Worm (Caenorhabditis elegans) whole organism, L4 larva: Measurements from ENCODE around the gene rpl-18.
A peak's percentile ranks its signal among the peaks of the same experiment; 100 is the strongest.

Experiments used
- aly-2 ChIP-seq: sonication (generic microtip); optimal IDR thresholded peaks from 2 replicates; lab custom pipeline; 2018; ENCODE audit warnings: missing biosample characterization, missing genetic modification characterization
- dpl-1 ChIP-seq: fragments of 150-350 bp; optimal IDR thresholded peaks from 2 replicates; lab custom pipeline; 2014; ENCODE audit warnings: missing biosample characterization, missing genetic modification reagents, missing genetic modification characterization
- dve-1 ChIP-seq: sonication (generic microtip); optimal IDR thresholded peaks from 2 replicates; lab custom pipeline; 2017; ENCODE audit warnings: antibody characterized with exemption, mild to moderate bottlenecking, missing genetic modification characterization, missing compliant biosample characterization; ENCODE audit not compliant: insufficient read depth
- fkh-10 ChIP-seq: fragments of 150-350 bp; optimal IDR thresholded peaks from 2 replicates; lab custom pipeline; 2014; ENCODE audit warnings: missing biosample characterization, missing genetic modification reagents, missing genetic modification characterization
- lin-29 ChIP-seq: fragments of 200-800 bp; sonication (Bioruptor generic); IDR thresholded peaks from 2 replicates; pipeline ENCODE4 v1.3.6; 2022; ENCODE audit warnings: missing genetic modification reagents, missing genetic modification characterization, missing compliant biosample characterization
- lin-39 ChIP-seq: fragments of 150-350 bp; optimal IDR thresholded peaks from 2 replicates; lab custom pipeline; 2014; ENCODE audit warnings: missing biosample characterization, missing genetic modification reagents, missing genetic modification characterization
- lir-3 ChIP-seq: sonication (generic microtip); optimal IDR thresholded peaks from 2 replicates; lab custom pipeline; 2016; ENCODE audit warnings: mild to moderate bottlenecking, missing genetic modification characterization, missing compliant biosample characterization
- lsy-2 ChIP-seq, 2 experiments: fragments of 150-350 bp in 1 of 2; sonication (generic microtip) in 1 of 2; optimal IDR thresholded peaks; 2 replicates each; lab custom pipeline; 2014 to 2017; ENCODE audit warnings: missing biosample characterization in 2 of 2, missing genetic modification characterization in 2 of 2
- mdl-1 ChIP-seq, 2 experiments: fragments of 150-350 bp in 1 of 2; sonication (generic microtip) in 1 of 2; optimal IDR thresholded peaks; 2 replicates each; lab custom pipeline; 2014 to 2017; ENCODE audit warnings: missing biosample characterization in 2 of 2, missing genetic modification characterization in 2 of 2
- nhr-28 ChIP-seq: fragments of 150-350 bp; optimal IDR thresholded peaks from 2 replicates; lab custom pipeline; 2014; ENCODE audit warnings: missing biosample characterization, missing genetic modification characterization
- skn-1 ChIP-seq: fragments of 150-350 bp; optimal IDR thresholded peaks from 2 replicates; lab custom pipeline; 2014; ENCODE audit warnings: missing biosample characterization, missing genetic modification characterization
- snpc-4 ChIP-seq: fragments of 150-350 bp; optimal IDR thresholded peaks from 2 replicates; lab custom pipeline; 2014; ENCODE audit warnings: missing biosample characterization, missing genetic modification characterization

DNA sequence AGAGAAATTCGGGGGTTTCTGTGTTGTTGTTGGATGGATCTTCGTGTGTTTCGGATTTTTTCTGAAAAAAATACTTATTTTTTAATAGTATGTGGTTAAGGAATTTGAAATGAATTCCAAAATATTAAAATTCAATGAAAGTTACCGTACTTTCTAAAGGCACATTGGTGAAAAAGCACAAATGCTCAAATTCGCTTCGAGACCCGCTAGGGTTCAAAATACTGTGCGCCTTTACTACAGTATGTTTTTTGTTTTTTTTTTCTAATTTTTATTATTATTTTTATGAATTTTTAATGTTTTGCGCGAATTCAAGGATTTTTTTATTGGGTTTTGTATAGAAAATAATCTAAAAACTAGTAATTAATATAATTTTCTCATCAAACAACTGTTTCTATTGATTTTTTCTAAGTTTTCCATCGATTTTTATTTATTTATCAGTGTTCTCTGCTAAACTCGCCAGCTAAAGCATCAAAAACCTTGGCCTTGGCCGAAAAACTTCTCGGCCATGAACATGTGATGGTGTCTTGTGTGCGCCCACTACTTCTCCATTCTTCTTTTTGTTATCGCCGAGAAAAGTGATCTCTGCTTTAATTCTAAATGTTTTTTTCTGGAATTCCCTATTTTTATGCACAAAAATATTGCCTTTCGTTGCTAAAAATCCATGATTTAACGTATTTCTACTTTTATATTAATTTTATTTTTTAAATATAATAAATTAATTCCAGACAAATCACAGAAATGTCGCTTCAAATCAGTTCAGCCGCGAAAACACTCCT lies 5.8 kb downstream of the rpl-18 start, which contains the start of gene iscu-1:
- peak; percentile 43 for TF ChIP-seq dpl-1
- TF ChIP-seq lin-29 (GFP tag; lab: Robert Waterston, UW): no peak
- no peak for TF ChIP-seq lir-3
- no peak for TF ChIP-seq aly-2
- no peak for TF ChIP-seq fkh-10 (GFP tag; lab: Kevin White, UChicago)
- TF ChIP-seq lin-39 (tag; lab: Kevin White, UChicago): no peak
- peak; percentile 48 for TF ChIP-seq dve-1 (tag; lab: Kevin White, UChicago)
- no peak for TF ChIP-seq skn-1 (tag; lab: Kevin White, UChicago)
- TF ChIP-seq lsy-2 (tag; optimal IDR thresholded peaks at IDR 0.05; lab: Kevin White, UChicago): peak in 1 of 2 experiments; percentile 80
- TF ChIP-seq mdl-1 (tag; optimal IDR thresholded peaks at IDR 0.05; lab: Kevin White, UChicago): no peak
- TF ChIP-seq nhr-28 (tag; lab: Kevin White, UChicago): peak; percentile 57
- TF ChIP-seq snpc-4 (tag; lab: Kevin White, UChicago): no peak
